Worm (Caenorhabditis elegans) whole organism, L4/young adult: ENCODE data around the gene arrd-25.

ENCODE experiments used
- W03F9.2 ChIP-seq: fragments of 150-350 bp; optimal IDR thresholded peaks from 2 replicates; lab custom pipeline; 2014; ENCODE audit warnings: missing biosample characterization, missing genetic modification characterization
- him-1 ChIP-seq: sonication (generic microtip); optimal IDR thresholded peaks from 2 replicates; lab custom pipeline; 2016; ENCODE audit warnings: missing genotype, missing genetic modification reagents, missing genetic modification characterization, missing compliant biosample characterization

ce11 chrX:14020290-14020689, 13.3 kb upstream of the arrd-25 start, which contains the start of gene C04C11.1:
- TF ChIP-seq W03F9.2 (tag; lab: Kevin White, UChicago) (no peak), him-1 (tag; lab: Kevin White, UChicago) (no peak)
